Fruit fly (Drosophila melanogaster): ENCODE measurements around the gene Hsp70Ba.

dm6 chr3R:12422379-12422975 lies 45.1 kb downstream of the Hsp70Ba start, which contains the start of the genes Scgbeta and CG17202:
- no peak for TF ChIP-seq Sin3A (optimal IDR thresholded peaks at IDR 0.05)
- no peak for TF ChIP-seq h (optimal IDR thresholded peaks at IDR 0.05)
- no peak for TF ChIP-seq insv (optimal IDR thresholded peaks at IDR 0.05)
